Fruit fly (Drosophila melanogaster) whole organism, wandering third instar larva: ENCODE data around the gene CG31909.

ENCODE experiments used
- Abd-B ChIP-seq: fragments of >200 bp; optimal IDR thresholded peaks from 2 replicates; lab custom pipeline; 2017; ENCODE audit warnings: missing biosample characterization, missing genetic modification characterization
- CrebA ChIP-seq: fragments of 200-800 bp; sonication (Bioruptor generic); optimal IDR thresholded peaks from 2 replicates; lab custom pipeline; 2016; ENCODE audit warnings: missing biosample characterization, mild to moderate bottlenecking, missing genetic modification characterization, borderline replicate concordance
- Dfd ChIP-seq: fragments of >200 bp; optimal IDR thresholded peaks from 2 replicates; lab custom pipeline; 2017; ENCODE audit warnings: missing biosample characterization, missing genetic modification characterization
- Dif ChIP-seq: fragments of 200-275, 200-300 bp; sonication (Bioruptor generic); optimal IDR thresholded peaks from 2 replicates; lab custom pipeline; 2018; ENCODE audit warnings: missing biosample characterization, missing genetic modification characterization; ENCODE audit not compliant: partially characterized antibody
- HLH106 ChIP-seq: fragments of 200-800 bp; optimal IDR thresholded peaks from 3 replicates; lab custom pipeline; 2019; ENCODE audit warnings: missing biosample characterization, mild to moderate bottlenecking, missing genetic modification characterization, moderate library complexity
- Myc ChIP-seq: fragments of >200 bp; optimal IDR thresholded peaks from 2 replicates; lab custom pipeline; 2017
- OdsH ChIP-seq: fragments of 200-800 bp; sonication (Bioruptor generic); optimal IDR thresholded peaks from 2 replicates; lab custom pipeline; 2016; ENCODE audit warnings: missing biosample characterization, mild to moderate bottlenecking, missing genetic modification characterization
- fru ChIP-seq: fragments of 200-800 bp; sonication (Bioruptor generic); optimal IDR thresholded peaks from 3 replicates; lab custom pipeline; 2016; ENCODE audit warnings: missing biosample characterization, mild to moderate bottlenecking, missing genetic modification characterization
- jim ChIP-seq: fragments of 175-275, 200-325 bp; sonication (Bioruptor generic); optimal IDR thresholded peaks from 2 replicates; lab custom pipeline; 2016; ENCODE audit warnings: missing biosample characterization, mild to moderate bottlenecking, missing genetic modification characterization
- lola ChIP-seq: fragments of >200 bp; optimal IDR thresholded peaks from 2 replicates; lab custom pipeline; 2017; ENCODE audit warnings: missing biosample characterization, missing genetic modification characterization
- pan ChIP-seq: fragments of >200 bp; optimal IDR thresholded peaks from 2 replicates; lab custom pipeline; 2017
- psq ChIP-seq: fragments of 200-800 bp; sonication (Bioruptor generic); optimal IDR thresholded peaks from 3 replicates; lab custom pipeline; 2017; ENCODE audit warnings: missing biosample characterization, mild to moderate bottlenecking, missing genetic modification characterization, moderate library complexity
- usp ChIP-seq: fragments of >200 bp; optimal IDR thresholded peaks from 2 replicates; lab custom pipeline; 2017; ENCODE audit warnings: missing biosample characterization, missing genetic modification characterization
- woc ChIP-seq: sonication (Bioruptor generic); optimal IDR thresholded peaks from 2 replicates; lab custom pipeline; 2016; ENCODE audit warnings: missing biosample characterization, mild to moderate bottlenecking, missing genetic modification characterization

DNA sequence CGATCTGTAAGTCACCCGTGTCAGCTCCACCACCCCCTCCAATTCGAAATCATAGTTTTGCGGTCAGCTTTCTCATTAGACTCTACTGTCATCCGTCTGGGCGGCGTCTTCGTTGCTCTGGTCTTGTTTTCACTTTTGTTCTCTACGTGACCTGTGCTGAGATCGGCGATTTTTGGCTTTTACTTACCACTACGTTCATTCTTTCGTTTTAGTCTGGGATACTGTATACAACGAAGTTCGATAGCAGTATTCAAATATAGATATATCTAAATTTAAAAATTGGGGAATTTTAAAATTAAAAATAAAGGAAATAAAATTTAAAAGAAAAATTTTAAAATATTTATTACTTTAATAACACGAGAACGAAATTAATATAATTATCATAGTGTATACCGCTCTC lies 4.4 kb upstream of the CG31909 start, which contains the start of gene CG13786:
- TF ChIP-seq psq (no peak), Dif (GFP tag; lab: Kevin White, UChicago) (no peak), Abd-B (no peak), Myc (lab: Kevin White, UChicago) (no peak), lola (GFP tag; lab: Kevin White, UChicago) (no peak), usp (no peak), jim (GFP tag; lab: Kevin White, UChicago) (no peak), pan (lab: Kevin White, UChicago) (no peak), OdsH (GFP tag; lab: Kevin White, UChicago) (no peak), CrebA (no peak), Dfd (GFP tag; lab: Kevin White, UChicago) (no peak), fru (GFP tag; lab: Kevin White, UChicago) (no peak), HLH106 (no peak), woc (no peak)
